Fruit fly (Drosophila melanogaster) whole organism, pupa: Measurements from ENCODE around the gene CG1208.
A peak's percentile ranks its signal among the peaks of the same experiment; 100 is the strongest.

Experiments used
- CG10348 ChIP-seq: fragments of 200-800 bp; sonication (Bioruptor generic); IDR thresholded peaks from 2 replicates; pipeline ENCODE4 v1.3.6; 2022; ENCODE audit warnings: missing biosample characterization, missing genetic modification characterization
- CG12605 ChIP-seq: fragments of 200-800 bp; sonication (Bioruptor generic); IDR thresholded peaks from 2 replicates; pipeline ENCODE4 v1.3.6; 2022; ENCODE audit warnings: missing biosample characterization, missing genetic modification characterization
- CG13204 ChIP-seq: fragments of 200-800 bp; sonication (Bioruptor generic); optimal IDR thresholded peaks from 2 replicates; lab custom pipeline; 2018; ENCODE audit warnings: missing biosample characterization, mild to moderate bottlenecking, missing genetic modification characterization, moderate library complexity
- CG14655 ChIP-seq: fragments of 200-800 bp; sonication (Bioruptor generic); optimal IDR thresholded peaks from 3 replicates; lab custom pipeline; 2017; ENCODE audit warnings: mild to moderate bottlenecking, missing biosample characterization, missing genetic modification reagents, missing genetic modification characterization
- CG15710 ChIP-seq: fragments of 200-800 bp; sonication (Bioruptor generic); optimal IDR thresholded peaks from 2 replicates; lab custom pipeline; 2018; ENCODE audit warnings: missing biosample characterization, mild to moderate bottlenecking, missing genetic modification characterization, moderate library complexity
- CG17806 ChIP-seq: fragments of 200-800 bp; sonication (Bioruptor generic); optimal IDR thresholded peaks from 2 replicates; lab custom pipeline; 2018; ENCODE audit warnings: missing biosample characterization, mild to moderate bottlenecking, missing genetic modification characterization, moderate library complexity
- CG32121 ChIP-seq: fragments of 200-800 bp; sonication (Bioruptor generic); IDR thresholded peaks from 2 replicates; pipeline ENCODE4 v1.3.6; 2022; ENCODE audit warnings: missing biosample characterization, missing genetic modification characterization
- CG34367 ChIP-seq: fragments of 200-800 bp; sonication (Bioruptor generic); optimal IDR thresholded peaks from 2 replicates; lab custom pipeline; 2018; ENCODE audit warnings: missing biosample characterization, mild to moderate bottlenecking, missing genetic modification characterization
- CG4496 ChIP-seq: fragments of 200-800 bp; sonication (Bioruptor generic); IDR thresholded peaks from 3 replicates; pipeline ENCODE4 v1.3.6; 2022; ENCODE audit warnings: missing biosample characterization, missing genetic modification characterization
- CG8159 ChIP-seq: fragments of 200-800 bp; sonication (Bioruptor generic); optimal IDR thresholded peaks from 3 replicates; lab custom pipeline; 2018; ENCODE audit warnings: missing biosample characterization, mild to moderate bottlenecking, missing genetic modification characterization, moderate library complexity
- CG8301 ChIP-seq: fragments of 200-800 bp; sonication (Bioruptor generic); optimal IDR thresholded peaks from 2 replicates; lab custom pipeline; 2018; ENCODE audit warnings: missing biosample characterization, mild to moderate bottlenecking, missing genetic modification characterization
- CG9948 ChIP-seq: fragments of 200-800 bp; sonication (Bioruptor generic); optimal IDR thresholded peaks from 2 replicates; lab custom pipeline; 2018; ENCODE audit warnings: missing biosample characterization, mild to moderate bottlenecking, missing genetic modification characterization, moderate library complexity
- D1 ChIP-seq: fragments of 200-800 bp; sonication (Bioruptor generic); optimal IDR thresholded peaks from 2 replicates; lab custom pipeline; 2018; ENCODE audit warnings: missing biosample characterization, mild to moderate bottlenecking, missing genetic modification characterization, moderate library complexity
- EcR ChIP-seq: fragments of 200-800 bp; sonication (Bioruptor generic); optimal IDR thresholded peaks from 3 replicates; lab custom pipeline; 2019; ENCODE audit warnings: missing biosample characterization, missing genetic modification characterization, mild to moderate bottlenecking, moderate library complexity, missing genetic modification reagents
- Ets98B ChIP-seq: fragments of 200-800 bp; sonication (Bioruptor generic); IDR thresholded peaks from 2 replicates; pipeline ENCODE4 v1.3.6; 2022; ENCODE audit warnings: missing biosample characterization, missing genetic modification characterization
- Pif1A ChIP-seq: fragments of 200-800 bp; sonication (Bioruptor generic); optimal IDR thresholded peaks from 3 replicates; lab custom pipeline; 2016; ENCODE audit warnings: missing biosample characterization, missing genetic modification characterization
- Pif1B ChIP-seq: fragments of 200-800 bp; sonication (Bioruptor generic); optimal IDR thresholded peaks from 3 replicates; lab custom pipeline; 2016; ENCODE audit warnings: missing biosample characterization, missing genetic modification characterization
- Snoo ChIP-seq: fragments of 200-800 bp; sonication (Bioruptor generic); optimal IDR thresholded peaks from 3 replicates; lab custom pipeline; 2017; ENCODE audit warnings: missing biosample characterization, mild to moderate bottlenecking, missing genetic modification characterization, inconsistent platforms
- fd96Ca ChIP-seq: fragments of 200-800 bp; sonication (Bioruptor generic); IDR thresholded peaks from 3 replicates; pipeline ENCODE4 v1.3.6; 2022; ENCODE audit warnings: missing biosample characterization, missing genetic modification characterization
- gl ChIP-seq: fragments of 200-800 bp; sonication (Bioruptor generic); optimal IDR thresholded peaks from 2 replicates; lab custom pipeline; 2018; ENCODE audit warnings: missing biosample characterization, mild to moderate bottlenecking, missing genetic modification characterization
- rn ChIP-seq: fragments of 200-800 bp; sonication (Bioruptor generic); IDR thresholded peaks from 2 replicates; pipeline ENCODE4 v1.3.6; 2022; ENCODE audit warnings: missing biosample characterization, missing genetic modification characterization

Gene CG1208

dm6 chr3R:5797709-5798108 lies 33.7 kb upstream of the CG1208 start:
- TF ChIP-seq CG34367 (tag; lab: Kevin White, UChicago) (no peak), rn (GFP tag; lab: Robert Waterston, UW) (no peak), CG12605 (no peak), Pif1B (GFP tag; lab: Kevin White, UChicago) (no peak), CG15710 (no peak), Ets98B (GFP tag; lab: Robert Waterston, UW) (no peak), CG8159 (tag; lab: Kevin White, UChicago) (no peak), CG8301 (tag; lab: Kevin White, UChicago) (no peak), CG9948 (no peak), EcR (GFP tag; lab: Kevin White, UChicago) (no peak), CG13204 (GFP tag; lab: Kevin White, UChicago) (no peak), Pif1A (GFP tag; lab: Kevin White, UChicago) (no peak), fd96Ca (GFP tag; lab: Robert Waterston, UW) (no peak), CG32121 (GFP tag; lab: Robert Waterston, UW) (no peak), Snoo (tag; lab: Kevin White, UChicago) (no peak)

- TF ChIP-seq gl (tag; lab: Kevin White, UChicago) (no peak), CG9948 (no peak), CG13204 (GFP tag; lab: Kevin White, UChicago) (peak; percentile 44), Pif1A (GFP tag; lab: Kevin White, UChicago) (no peak), CG34367 (tag; lab: Kevin White, UChicago) (no peak), CG15710 (no peak)
Observed at dm6 chr3R:5801703-5802436, 29.6 kb upstream of the CG1208 start, which contains the start of gene CG11000. CG11000 (plus strand) TSS chr3R:5802328.

DNA sequence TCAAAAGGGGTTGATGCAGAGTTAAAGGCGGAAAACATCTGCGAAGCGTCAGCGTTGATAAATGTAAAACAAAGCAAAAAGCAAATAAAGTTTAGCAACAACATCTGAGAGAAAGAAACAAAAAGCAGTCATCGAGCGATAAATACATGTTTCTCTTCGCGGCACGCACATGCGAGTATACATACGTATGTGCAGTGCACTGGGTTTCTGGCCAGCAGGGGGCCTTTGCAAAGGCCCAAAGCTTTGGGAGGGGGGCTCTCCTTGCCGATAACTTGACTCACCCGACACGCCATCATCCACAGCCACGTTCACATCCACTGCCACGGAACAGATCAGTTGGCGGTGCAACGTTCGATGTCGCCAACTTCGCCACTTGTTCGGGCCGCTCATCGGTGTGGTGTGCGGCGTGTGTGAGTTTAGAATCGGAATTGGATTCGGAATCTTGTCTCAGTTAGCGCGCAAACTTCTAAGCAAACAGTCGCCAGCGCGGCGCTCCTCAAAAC lies 18.2 kb upstream of the CG1208 start, which contains the start of gene CG42675:
Gene CG42675, plus strand, starts transcription at position 453 of the 503 bp plus-strand sequence.
- no peak for TF ChIP-seq CG8159 (tag; lab: Kevin White, UChicago)
- TF ChIP-seq CG4496 (GFP tag; lab: Robert Waterston, UW) = peak; percentile 63; the same call in 2 of the 3 replicates
- peak; percentile 14; the same call in 1 of the 2 replicates for TF ChIP-seq CG32121 (GFP tag; lab: Robert Waterston, UW)
- peak; percentile 37; the same call in 1 of the 2 replicates for TF ChIP-seq Ets98B (GFP tag; lab: Robert Waterston, UW)
- no peak for TF ChIP-seq CG10348 (GFP tag; lab: Robert Waterston, UW)
- TF ChIP-seq D1 = no peak
- TF ChIP-seq, all 21 proteins: peak for 3

DNA sequence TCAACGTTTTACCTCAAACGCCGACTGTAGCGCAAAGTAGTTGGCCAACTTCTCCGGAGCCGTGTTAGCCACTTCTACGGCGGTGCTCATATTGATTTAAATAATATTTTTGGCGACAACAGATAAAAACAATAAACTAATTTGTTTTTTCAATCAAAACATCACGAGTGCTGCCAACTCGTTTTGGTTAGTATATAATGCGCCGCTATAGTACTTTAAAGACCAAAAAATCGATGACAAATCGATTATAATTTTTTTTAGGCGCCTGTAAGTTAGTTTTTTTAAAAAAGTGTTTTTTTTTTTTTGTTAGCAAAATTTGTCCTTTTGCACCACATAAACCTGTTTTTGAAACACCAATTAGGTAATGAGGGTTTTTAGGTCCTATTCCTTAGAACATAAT lies 10.2 kb upstream of the CG1208 start, which contains the start of gene Hpr1:
Gene Hpr1, minus strand, starts transcription at position 198 of the 400 bp plus-strand sequence.
- TF ChIP-seq CG32121 (GFP tag; lab: Robert Waterston, UW) (no peak), D1 (no peak), rn (GFP tag; lab: Robert Waterston, UW) (no peak), Snoo (tag; lab: Kevin White, UChicago) (no peak), gl (tag; lab: Kevin White, UChicago) (no peak), CG10348 (GFP tag; lab: Robert Waterston, UW) (no peak), Ets98B (GFP tag; lab: Robert Waterston, UW) (no peak), CG14655 (GFP tag; lab: Kevin White, UChicago) (no peak), CG12605 (no peak), CG4496 (GFP tag; lab: Robert Waterston, UW) (no peak), CG15710 (no peak), CG9948 (no peak), Pif1B (GFP tag; lab: Kevin White, UChicago) (no peak), fd96Ca (GFP tag; lab: Robert Waterston, UW) (no peak)

DNA sequence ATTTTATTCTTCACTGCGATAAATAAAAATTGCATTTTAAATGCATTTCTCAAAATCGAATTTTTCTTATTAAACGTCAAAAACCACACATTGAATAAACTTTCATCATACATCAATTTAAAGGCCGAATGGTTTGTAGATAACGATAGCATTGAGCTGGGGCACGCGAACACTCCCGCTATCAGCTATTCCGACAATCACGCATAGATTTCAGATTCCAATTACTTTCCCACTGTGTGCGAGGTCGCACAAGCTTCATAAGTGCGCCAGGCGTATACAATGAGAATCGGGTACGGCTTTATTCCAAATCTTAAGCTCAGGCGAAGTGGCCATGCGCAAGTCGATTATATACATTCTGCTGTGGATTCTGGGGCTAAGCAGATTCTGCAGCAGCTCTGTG lies 9.7 kb upstream of the CG1208 start, which contains the start of gene CG46303:
Gene CG46303, plus strand, starts transcription at position 223 of the 400 bp plus-strand sequence.
- no peak for TF ChIP-seq D1
- no peak for TF ChIP-seq rn (GFP tag; lab: Robert Waterston, UW)
- TF ChIP-seq CG9948 = no peak
- no peak for TF ChIP-seq fd96Ca (GFP tag; lab: Robert Waterston, UW)
- no peak for TF ChIP-seq Ets98B (GFP tag; lab: Robert Waterston, UW)
- TF ChIP-seq Pif1A (GFP tag; lab: Kevin White, UChicago) = no peak
- TF ChIP-seq CG13204 (GFP tag; lab: Kevin White, UChicago) = no peak
- no peak for TF ChIP-seq CG10348 (GFP tag; lab: Robert Waterston, UW)
- TF ChIP-seq CG4496 (GFP tag; lab: Robert Waterston, UW) = no peak
- no peak for TF ChIP-seq gl (tag; lab: Kevin White, UChicago)
- TF ChIP-seq CG15710 = no peak
- TF ChIP-seq CG14655 (GFP tag; lab: Kevin White, UChicago) = no peak
- no peak for TF ChIP-seq EcR (GFP tag; lab: Kevin White, UChicago)
- TF ChIP-seq CG8159 (tag; lab: Kevin White, UChicago) = no peak
- no peak for TF ChIP-seq CG17806 (tag; lab: Kevin White, UChicago)
- TF ChIP-seq CG12605 = no peak

- no peak for TF ChIP-seq CG8301 (tag; lab: Kevin White, UChicago)
- TF ChIP-seq CG32121 (GFP tag; lab: Robert Waterston, UW) = no peak; the same call in 1 of the 2 replicates
- peak; percentile 22; the same call in 1 of the 2 replicates for TF ChIP-seq Ets98B (GFP tag; lab: Robert Waterston, UW)
- no peak for TF ChIP-seq CG14655 (GFP tag; lab: Kevin White, UChicago)
- TF ChIP-seq fd96Ca (GFP tag; lab: Robert Waterston, UW) = no peak
- no peak for TF ChIP-seq Pif1A (GFP tag; lab: Kevin White, UChicago)
- no peak for TF ChIP-seq EcR (GFP tag; lab: Kevin White, UChicago)
- TF ChIP-seq gl (tag; lab: Kevin White, UChicago) = no peak
- peak; percentile 55 for TF ChIP-seq Pif1B (GFP tag; lab: Kevin White, UChicago)
- TF ChIP-seq CG9948 = peak; percentile 43
- TF ChIP-seq CG12605 = no peak
- TF ChIP-seq CG13204 (GFP tag; lab: Kevin White, UChicago) = no peak
- no peak for TF ChIP-seq CG10348 (GFP tag; lab: Robert Waterston, UW)
- TF ChIP-seq D1 = no peak
- TF ChIP-seq CG15710 = peak; percentile 60
- TF ChIP-seq CG4496 (GFP tag; lab: Robert Waterston, UW) = no peak
- TF ChIP-seq CG34367 (tag; lab: Kevin White, UChicago) = peak; percentile 25
- TF ChIP-seq CG17806 (tag; lab: Kevin White, UChicago) = peak; percentile 55
- peak; percentile 48 for TF ChIP-seq Snoo (tag; lab: Kevin White, UChicago)
- TF ChIP-seq CG8159 (tag; lab: Kevin White, UChicago) = peak; percentile 66
- no peak for TF ChIP-seq rn (GFP tag; lab: Robert Waterston, UW)
Observed at dm6 chr3R:5824456-5824855, 7.0 kb upstream of the CG1208 start, which contains the start of the genes Sec20 and dgrn. Sec20 (minus strand) TSS chr3R:5824532. dgrn (plus strand) TSS chr3R:5824615.
